Worm (Caenorhabditis elegans) whole organism, young adult: ENCODE results near the gene srv-11.

Experiments
- B0019.2 ChIP-seq: fragments of 200-800 bp; sonication (Bioruptor generic); conservative IDR thresholded peaks from 2 replicates; pipeline ENCODE4 v1.3.6; 2022; ENCODE audit warnings: missing genetic modification reagents, missing genetic modification characterization, missing compliant biosample characterization
- B0035.1 ChIP-seq: sonication (generic microtip); optimal IDR thresholded peaks from 2 replicates; lab custom pipeline; 2016; ENCODE audit warnings: missing genetic modification characterization, mild to moderate bottlenecking, missing compliant biosample characterization, missing genotype, missing genetic modification reagents
- F23B12.7 ChIP-seq: sonication (generic microtip); optimal IDR thresholded peaks from 2 replicates; lab custom pipeline; 2017; ENCODE audit warnings: missing genetic modification characterization, mild to moderate bottlenecking, missing compliant biosample characterization, antibody characterized with exemption, moderate library complexity; ENCODE audit not compliant: insufficient read depth
- ama-1 ChIP-seq, 3 experiments: fragments of 150-350 bp in 1 of 3; sonication (generic microtip) in 2 of 3; optimal IDR thresholded peaks; 2 replicates each; lab custom pipeline; 2014 to 2018; ENCODE audit warnings: missing biosample characterization in 2 of 3, missing genetic modification characterization in 2 of 3, missing genetic modification reagents in 2 of 3
- aptf-2 ChIP-seq: fragments of 200-800 bp; sonication (Bioruptor generic); conservative IDR thresholded peaks from 2 replicates; pipeline ENCODE4 v1.3.6; 2022; ENCODE audit warnings: missing genetic modification reagents, missing genetic modification characterization, missing compliant biosample characterization
- hlh-12 ChIP-seq: sonication (generic microtip); optimal IDR thresholded peaks from 2 replicates; lab custom pipeline; 2016; ENCODE audit warnings: missing genetic modification characterization, missing compliant biosample characterization
- lir-1 ChIP-seq: fragments of 200-800 bp; sonication (Bioruptor generic); conservative IDR thresholded peaks from 2 replicates; pipeline ENCODE4 v1.3.6; 2022; ENCODE audit warnings: missing genetic modification reagents, missing genetic modification characterization, missing compliant biosample characterization
- nfya-1 ChIP-seq: sonication (generic microtip); optimal IDR thresholded peaks from 2 replicates; lab custom pipeline; 2017; ENCODE audit warnings: antibody characterized with exemption, missing compliant biosample characterization, missing genetic modification characterization, borderline replicate concordance; ENCODE audit not compliant: insufficient read depth
- nfya-2 ChIP-seq: fragments of 200-800 bp; sonication (Bioruptor generic); IDR thresholded peaks from 2 replicates; pipeline ENCODE4 v1.3.6; 2022; ENCODE audit warnings: missing genetic modification reagents, missing genetic modification characterization, missing compliant biosample characterization
- sptf-2 ChIP-seq: fragments of 200-800 bp; sonication (Bioruptor generic); optimal IDR thresholded peaks from 2 replicates; lab custom pipeline; 2018; ENCODE audit warnings: mild to moderate bottlenecking, missing genetic modification characterization, missing compliant biosample characterization
- tlf-1 ChIP-seq: fragments of 200-800 bp; sonication (Bioruptor generic); optimal IDR thresholded peaks from 2 replicates; lab custom pipeline; 2018; ENCODE audit warnings: mild to moderate bottlenecking, missing genetic modification characterization, missing compliant biosample characterization
- unc-130 ChIP-seq: sonication (generic microtip); optimal IDR thresholded peaks from 2 replicates; lab custom pipeline; 2016; ENCODE audit warnings: missing genetic modification reagents, missing genetic modification characterization, missing compliant biosample characterization
- unc-62 ChIP-seq: fragments of 150-350 bp; optimal IDR thresholded peaks from 2 replicates; lab custom pipeline; 2014; ENCODE audit warnings: missing biosample characterization, missing genetic modification reagents, missing genetic modification characterization
- zim-3 ChIP-seq: sonication (generic microtip); optimal IDR thresholded peaks from 2 replicates; lab custom pipeline; 2017; ENCODE audit warnings: mild to moderate bottlenecking, missing genetic modification characterization, moderate library complexity, missing compliant biosample characterization

ce11 chrIV:16202074-16202473 is 19.4 kb downstream of the srv-11 start, which contains the start of gene H25K10.1:
- TF ChIP-seq tlf-1 (GFP tag; lab: Kevin White, UChicago) (no peak), sptf-2 (GFP tag; lab: Kevin White, UChicago) (no peak), B0035.1 (no peak), zim-3 (tag; lab: Kevin White, UChicago) (no peak), unc-62 (GFP tag; lab: Kevin White, UChicago) (no peak), unc-130 (no peak), B0019.2 (GFP tag; lab: Robert Waterston, UW) (no peak), ama-1 (optimal IDR thresholded peaks at IDR 0.05; lab: Kevin White, UChicago) (no peak), ama-1 (GFP tag; optimal IDR thresholded peaks at IDR 0.05; lab: Kevin White, UChicago) (no peak), nfya-2 (GFP tag; lab: Robert Waterston, UW) (no peak), lir-1 (GFP tag; lab: Robert Waterston, UW) (no peak), F23B12.7 (no peak), nfya-1 (tag; lab: Kevin White, UChicago) (no peak), hlh-12 (tag; lab: Kevin White, UChicago) (no peak), aptf-2 (GFP tag; lab: Robert Waterston, UW) (no peak)
